Fruit fly (Drosophila melanogaster) whole organism, embryonic: ENCODE measurements around the gene CG7702.

Experiments
- B-H2 ChIP-seq: fragments of 200-800 bp; sonication (Bioruptor generic); optimal IDR thresholded peaks from 2 replicates; lab custom pipeline; 2018; ENCODE audit warnings: missing biosample characterization, mild to moderate bottlenecking, missing genetic modification characterization
- BtbVII ChIP-seq: fragments of 200-800 bp; sonication (Bioruptor generic); optimal IDR thresholded peaks from 3 replicates; lab custom pipeline; 2017; ENCODE audit warnings: missing biosample characterization, mild to moderate bottlenecking, missing genetic modification characterization
- CG10267 ChIP-seq: fragments of 200-800 bp; sonication (Bioruptor generic); optimal IDR thresholded peaks from 2 replicates; lab custom pipeline; 2018; ENCODE audit warnings: missing biosample characterization, mild to moderate bottlenecking, missing genetic modification characterization, moderate library complexity
- CG11723 ChIP-seq: fragments of 200-800 bp; sonication (Bioruptor generic); optimal IDR thresholded peaks from 2 replicates; lab custom pipeline; 2017; ENCODE audit warnings: missing biosample characterization, mild to moderate bottlenecking, missing genetic modification characterization
- CG15479 ChIP-seq: fragments of 200-800 bp; sonication (Bioruptor generic); optimal IDR thresholded peaks from 3 replicates; lab custom pipeline; 2019; ENCODE audit warnings: missing biosample characterization, mild to moderate bottlenecking, missing genetic modification characterization, moderate library complexity
- CG16813 ChIP-seq: fragments of 200-800 bp; sonication (Bioruptor generic); IDR thresholded peaks from 3 replicates; pipeline ENCODE4 v1.3.6; 2022; ENCODE audit warnings: missing biosample characterization, missing genetic modification characterization; ENCODE audit not compliant: partially characterized antibody
- CG16815 ChIP-seq: fragments of 200-800 bp; sonication (Bioruptor generic); optimal IDR thresholded peaks from 3 replicates; lab custom pipeline; 2017; ENCODE audit warnings: missing biosample characterization, mild to moderate bottlenecking, missing genetic modification characterization
- CG17829 ChIP-seq: fragments of 200-800 bp; optimal IDR thresholded peaks from 2 replicates; lab custom pipeline; 2019; ENCODE audit warnings: missing biosample characterization, mild to moderate bottlenecking, missing genetic modification characterization, moderate library complexity
- CG1832 ChIP-seq: fragments of 200-800 bp; sonication (Bioruptor generic); optimal IDR thresholded peaks from 2 replicates; lab custom pipeline; 2017; ENCODE audit warnings: missing biosample characterization, mild to moderate bottlenecking, missing genetic modification characterization, inconsistent platforms
- CG30431 ChIP-seq: fragments of 200-800 bp; sonication (Bioruptor generic); optimal IDR thresholded peaks from 2 replicates; lab custom pipeline; 2017; ENCODE audit warnings: missing biosample characterization, missing genetic modification characterization
- CG31388 ChIP-seq: fragments of 200-800 bp; sonication (Bioruptor generic); optimal IDR thresholded peaks from 2 replicates; lab custom pipeline; 2016; ENCODE audit warnings: missing biosample characterization, missing genetic modification characterization
- CG34422 ChIP-seq: fragments of 200-800 bp; sonication (Bioruptor generic); IDR thresholded peaks from 3 replicates; pipeline ENCODE4 v1.3.6; 2022; ENCODE audit warnings: missing biosample characterization, missing genetic modification characterization
- CG42726 ChIP-seq: fragments of 200-800 bp; sonication (Bioruptor generic); IDR thresholded peaks from 2 replicates; pipeline ENCODE4 v1.3.6; 2022; ENCODE audit warnings: missing biosample characterization, missing genetic modification characterization; ENCODE audit not compliant: partially characterized antibody
- CG4404 ChIP-seq: fragments of 200-800 bp; sonication (Bioruptor generic); IDR thresholded peaks from 2 replicates; pipeline ENCODE4 v1.3.6; 2022; ENCODE audit warnings: missing biosample characterization, missing genetic modification characterization
- CG4730 ChIP-seq: fragments of 200-800 bp; sonication (Bioruptor generic); IDR thresholded peaks from 2 replicates; pipeline ENCODE4 v1.3.6; 2022; ENCODE audit warnings: missing biosample characterization, missing genetic modification characterization
- CG7963 ChIP-seq: fragments of 200-800 bp; sonication (Bioruptor generic); IDR thresholded peaks from 3 replicates; pipeline ENCODE4 v1.3.6; 2022; ENCODE audit warnings: missing biosample characterization, missing genetic modification characterization; ENCODE audit not compliant: partially characterized antibody
- CG7987 ChIP-seq: fragments of 200-800 bp; sonication (Bioruptor generic); optimal IDR thresholded peaks from 2 replicates; lab custom pipeline; 2018; ENCODE audit warnings: missing biosample characterization, mild to moderate bottlenecking, missing genetic modification characterization, moderate library complexity
- CG9437 ChIP-seq: fragments of 200-800 bp; sonication (Bioruptor generic); optimal IDR thresholded peaks from 2 replicates; lab custom pipeline; 2018; ENCODE audit warnings: missing biosample characterization, mild to moderate bottlenecking, missing genetic modification characterization
- Gug ChIP-seq: fragments of 200-800 bp; sonication (Bioruptor generic); IDR thresholded peaks from 4 replicates; pipeline ENCODE4 v1.3.6; 2022; ENCODE audit warnings: missing biosample characterization, missing genetic modification characterization
- HLH4C ChIP-seq: fragments of 200-800 bp; sonication (Bioruptor generic); IDR thresholded peaks from 3 replicates; pipeline ENCODE4 v1.3.6; 2022; ENCODE audit warnings: missing biosample characterization, missing genetic modification characterization; ENCODE audit not compliant: partially characterized antibody
- Jarid2 ChIP-seq: fragments of 200-800 bp; sonication (Bioruptor generic); optimal IDR thresholded peaks from 3 replicates; lab custom pipeline; 2017; ENCODE audit warnings: mild to moderate bottlenecking, missing biosample characterization, missing genetic modification reagents, missing genetic modification characterization
- Mad ChIP-seq: fragments of 200-800 bp; sonication (Bioruptor generic); optimal IDR thresholded peaks from 2 replicates; lab custom pipeline; 2016; ENCODE audit warnings: missing biosample characterization, missing genetic modification characterization
- Neu2 ChIP-seq: fragments of 200-800 bp; sonication (Bioruptor generic); optimal IDR thresholded peaks from 3 replicates; lab custom pipeline; 2016; ENCODE audit warnings: missing biosample characterization, missing genetic modification characterization, borderline replicate concordance
- Ptx1 ChIP-seq: fragments of 200-800 bp; sonication (Bioruptor generic); IDR thresholded peaks from 2 replicates; pipeline ENCODE4 v1.3.6; 2022; ENCODE audit warnings: missing biosample characterization, missing genetic modification characterization
- Sox100B ChIP-seq: fragments of 200-800 bp; sonication (Bioruptor generic); optimal IDR thresholded peaks from 3 replicates; lab custom pipeline; 2018; ENCODE audit warnings: missing biosample characterization, mild to moderate bottlenecking, missing genetic modification characterization
- Sox102F ChIP-seq: fragments of 200-800 bp; sonication (Bioruptor generic); optimal IDR thresholded peaks from 2 replicates; lab custom pipeline; 2018; ENCODE audit warnings: missing biosample characterization, mild to moderate bottlenecking, missing genetic modification characterization, moderate library complexity
- az2 ChIP-seq: fragments of 200-800 bp; sonication (Bioruptor generic); optimal IDR thresholded peaks from 3 replicates; lab custom pipeline; 2016; ENCODE audit warnings: missing biosample characterization, missing genetic modification characterization
- bab2 ChIP-seq: fragments of 200-800 bp; sonication (Bioruptor generic); optimal IDR thresholded peaks from 2 replicates; lab custom pipeline; 2016; ENCODE audit warnings: missing biosample characterization, missing genetic modification characterization
- bbx ChIP-seq: fragments of 200-800 bp; sonication (Bioruptor generic); IDR thresholded peaks from 2 replicates; pipeline ENCODE4 v1.3.6; 2022; ENCODE audit warnings: missing biosample characterization, missing genetic modification characterization; ENCODE audit not compliant: partially characterized antibody
- btn ChIP-seq: fragments of 200-800 bp; sonication (Bioruptor generic); optimal IDR thresholded peaks from 2 replicates; lab custom pipeline; 2016; ENCODE audit warnings: missing biosample characterization, missing genetic modification characterization
- croc ChIP-seq: fragments of 200-800 bp; sonication (Bioruptor generic); conservative IDR thresholded peaks from 3 replicates; pipeline ENCODE4 v1.3.6; 2022; ENCODE audit warnings: missing biosample characterization, missing genetic modification characterization
- dm ChIP-seq: fragments of 200-800 bp; sonication (Bioruptor generic); optimal IDR thresholded peaks from 3 replicates; lab custom pipeline; 2016; ENCODE audit warnings: missing biosample characterization, missing genetic modification characterization
- dysf ChIP-seq: fragments of 200-800 bp; sonication (Bioruptor generic); IDR thresholded peaks from 3 replicates; pipeline ENCODE4 v1.3.6; 2022; ENCODE audit warnings: missing biosample characterization, missing genetic modification characterization
- exex ChIP-seq: fragments of 200-800 bp; sonication (Bioruptor generic); optimal IDR thresholded peaks from 4 replicates; lab custom pipeline; 2018; ENCODE audit warnings: missing biosample characterization, mild to moderate bottlenecking, missing genetic modification characterization, moderate library complexity
- hkb ChIP-seq, 2 experiments: fragments of 200-800 bp in 1 of 2; fragments of >200 bp in 1 of 2; sonication (Bioruptor generic) in 1 of 2; IDR thresholded peaks in 1 of 2; optimal IDR thresholded peaks in 1 of 2; 2 replicates each; pipeline versions ENCODE4 v1.3.6 to Lab custom; 2017 to 2022; ENCODE audit warnings: missing biosample characterization in 1 of 2, missing genetic modification characterization in 1 of 2
- insv ChIP-seq, 2 experiments: fragments of 200-800 bp; sonication (Bioruptor generic); optimal IDR thresholded peaks; 3 replicates each; lab custom pipeline; 2016 to 2018; ENCODE audit warnings: missing biosample characterization in 2 of 2, missing genetic modification characterization in 2 of 2
- inv ChIP-seq: fragments of 200-800 bp; sonication (Bioruptor generic); IDR thresholded peaks from 2 replicates; pipeline ENCODE4 v1.3.6; 2022; ENCODE audit warnings: missing biosample characterization, missing genetic modification characterization; ENCODE audit not compliant: partially characterized antibody
- mld ChIP-seq: fragments of 200-800 bp; sonication (Bioruptor generic); IDR thresholded peaks from 3 replicates; pipeline ENCODE4 v1.3.6; 2022; ENCODE audit warnings: missing biosample characterization, missing genetic modification characterization; ENCODE audit not compliant: partially characterized antibody
- peb ChIP-seq: fragments of 200-800 bp; sonication (Bioruptor generic); IDR thresholded peaks from 2 replicates; pipeline ENCODE4 v1.3.6; 2022; ENCODE audit warnings: missing biosample characterization, missing genetic modification characterization
- pita ChIP-seq: fragments of 200-800 bp; sonication (Bioruptor generic); optimal IDR thresholded peaks from 2 replicates; lab custom pipeline; 2017; ENCODE audit warnings: missing biosample characterization, mild to moderate bottlenecking, missing genetic modification characterization
- pzg ChIP-seq: fragments of 200-800 bp; sonication (Bioruptor generic); optimal IDR thresholded peaks from 3 replicates; lab custom pipeline; 2018; ENCODE audit warnings: missing biosample characterization, mild to moderate bottlenecking, missing genetic modification characterization, moderate library complexity
- sc ChIP-seq, 3 experiments: fragments of >200 bp in 2 of 3; fragments of 200-800 bp in 1 of 3; sonication (Bioruptor generic) in 1 of 3; optimal IDR thresholded peaks; 2 replicates in 2 of 3; 3 replicates in 1 of 3; lab custom pipeline; 2017; ENCODE audit warnings: mild to moderate bottlenecking in 1 of 3, missing biosample characterization in 1 of 3, missing genetic modification characterization in 1 of 3, missing genetic modification reagents in 1 of 3
- sens ChIP-seq: fragments of 200-800 bp; sonication (Bioruptor generic); peaks from one replicate; lab custom pipeline; 2016; ENCODE audit warnings: missing biosample characterization, missing genetic modification characterization
- tio ChIP-seq: fragments of 200-800 bp; sonication (Bioruptor generic); optimal IDR thresholded peaks from 2 replicates; lab custom pipeline; 2017; ENCODE audit warnings: missing biosample characterization, missing genetic modification characterization, inconsistent platforms
- toy ChIP-seq: fragments of 200-800 bp; sonication (Bioruptor generic); IDR thresholded peaks from 2 replicates; pipeline ENCODE4 v1.3.6; 2022; ENCODE audit warnings: missing biosample characterization, missing genetic modification characterization
- trem ChIP-seq: fragments of 200-800 bp; optimal IDR thresholded peaks from 3 replicates; lab custom pipeline; 2019; ENCODE audit warnings: missing biosample characterization, mild to moderate bottlenecking, missing genetic modification characterization, moderate library complexity
- tup ChIP-seq: fragments of 200-800 bp; sonication (Bioruptor generic); optimal IDR thresholded peaks from 2 replicates; lab custom pipeline; 2016; ENCODE audit warnings: missing biosample characterization, mild to moderate bottlenecking, missing genetic modification characterization, moderate library complexity
- usp ChIP-seq: fragments of >200 bp; optimal IDR thresholded peaks from 2 replicates; lab custom pipeline; 2017; ENCODE audit warnings: missing biosample characterization, missing genetic modification characterization

CG7702 gene

DNA sequence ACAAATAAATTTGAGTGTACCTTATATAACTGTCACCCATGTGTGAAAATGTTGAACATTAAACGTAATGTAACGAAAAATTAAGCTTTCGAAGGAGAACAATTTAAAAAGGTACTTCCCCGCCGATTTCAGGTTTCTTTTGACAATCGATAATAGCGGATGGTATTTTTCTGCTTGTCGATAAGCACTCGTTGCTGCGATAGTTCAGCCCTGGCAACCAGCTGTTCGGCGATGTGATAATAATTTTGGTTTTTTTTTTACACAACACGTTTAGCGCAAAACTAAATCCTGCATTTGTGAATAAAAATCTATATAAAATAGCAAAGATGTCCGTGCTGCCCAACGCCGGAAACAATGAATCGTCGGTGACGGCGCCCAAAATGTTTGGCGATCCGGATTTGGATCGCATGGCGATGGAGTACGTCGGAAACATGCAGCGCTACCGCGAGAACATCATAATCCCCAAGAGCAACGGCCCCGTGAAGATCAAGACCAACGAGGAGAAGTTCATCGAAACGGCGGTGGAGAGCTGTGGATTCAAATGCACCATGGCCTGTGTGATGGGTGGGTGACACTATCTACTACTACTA is 1.4 kb upstream of the CG7702 start, which contains the start of gene CG31229 (continued):
- no peak; the same call in 2 of the 3 replicates for TF ChIP-seq CG34422 (GFP tag; lab: Robert Waterston, UW)
- no peak for TF ChIP-seq CG4404 (GFP tag; lab: Robert Waterston, UW)
- no peak for TF ChIP-seq CG31388 (GFP tag; lab: Kevin White, UChicago)
- TF ChIP-seq pzg (GFP tag; lab: Kevin White, UChicago) = peak; percentile 65
- peak; percentile 72 for TF ChIP-seq sens (GFP tag; lab: Kevin White, UChicago)
- no peak for TF ChIP-seq sc (optimal IDR thresholded peaks at IDR 0.05; lab: Kevin White, UChicago)
- TF ChIP-seq sc (GFP tag; optimal IDR thresholded peaks at IDR 0.05; lab: Kevin White, UChicago) = no peak
- TF ChIP-seq pita = no peak
- TF ChIP-seq dysf (GFP tag; lab: Robert Waterston, UW) = no peak
- no peak for TF ChIP-seq BtbVII
- no peak for TF ChIP-seq hkb (optimal IDR thresholded peaks at IDR 0.05; lab: Kevin White, UChicago)
- 0 out of 2 replicates have a peak, but pooled peaks have one; percentile 13 for TF ChIP-seq hkb (GFP tag; IDR thresholded peaks at IDR 0.05; lab: Robert Waterston, UW)
- TF ChIP-seq CG10267 (tag; lab: Kevin White, UChicago) = peak; percentile 8
- no peak for TF ChIP-seq tio (GFP tag; lab: Kevin White, UChicago)
- TF ChIP-seq CG15479 (GFP tag; lab: Kevin White, UChicago) = no peak
- no peak for TF ChIP-seq CG42726
- no peak for TF ChIP-seq Sox102F (GFP tag; lab: Kevin White, UChicago)
- peak; percentile 27; the same call in 1 of the 2 replicates for TF ChIP-seq bbx (GFP tag; lab: Robert Waterston, UW)
- TF ChIP-seq insv (GFP tag; optimal IDR thresholded peaks at IDR 0.05; lab: Kevin White, UChicago) = no peak
- no peak for TF ChIP-seq Ptx1 (GFP tag; lab: Robert Waterston, UW)
- no peak for TF ChIP-seq croc (GFP tag; lab: Robert Waterston, UW)
- TF ChIP-seq CG30431 (GFP tag; lab: Kevin White, UChicago) = no peak
- TF ChIP-seq usp (GFP tag; lab: Kevin White, UChicago) = no peak
- no peak for TF ChIP-seq Jarid2 (GFP tag; lab: Kevin White, UChicago)
- TF ChIP-seq B-H2 (GFP tag; lab: Kevin White, UChicago) = no peak
- TF ChIP-seq CG17829 (tag; lab: Kevin White, UChicago) = no peak
- TF ChIP-seq CG1832 (GFP tag; lab: Kevin White, UChicago) = no peak
- TF ChIP-seq dm (GFP tag; lab: Kevin White, UChicago) = peak; percentile 33
- no peak for TF ChIP-seq az2 (GFP tag; lab: Kevin White, UChicago)
- no peak for TF ChIP-seq Gug (GFP tag; lab: Robert Waterston, UW)
- no peak for TF ChIP-seq CG7987 (GFP tag; lab: Kevin White, UChicago)
- TF ChIP-seq btn = no peak
- no peak for TF ChIP-seq exex (tag; lab: Kevin White, UChicago)
- TF ChIP-seq trem (tag; lab: Kevin White, UChicago) = peak; percentile 6
- TF ChIP-seq CG16815 (GFP tag; lab: Kevin White, UChicago) = no peak
- no peak for TF ChIP-seq Mad (GFP tag; lab: Kevin White, UChicago)
- no peak for TF ChIP-seq CG4730
- no peak for TF ChIP-seq Sox100B (GFP tag; lab: Kevin White, UChicago)
- no peak for TF ChIP-seq peb (GFP tag; lab: Robert Waterston, UW)
- TF ChIP-seq HLH4C (GFP tag; lab: Robert Waterston, UW) = peak; percentile 56; the same call in 1 of the 3 replicates
- no peak for TF ChIP-seq toy (GFP tag; lab: Robert Waterston, UW)
- no peak for TF ChIP-seq CG11723
- no peak for TF ChIP-seq Neu2 (GFP tag; lab: Kevin White, UChicago)
- TF ChIP-seq CG9437 (GFP tag; lab: Kevin White, UChicago) = no peak
- peak; percentile 43; the same call in 2 of the 3 replicates for TF ChIP-seq CG16813 (GFP tag; lab: Robert Waterston, UW)
- peak; percentile 24; the same call in 1 of the 2 replicates for TF ChIP-seq inv
- 0 out of 3 replicates have a peak, but pooled peaks have one; percentile 39 for TF ChIP-seq mld (GFP tag; lab: Robert Waterston, UW)
- TF ChIP-seq CG7963 (GFP tag; lab: Robert Waterston, UW) = no peak
- TF ChIP-seq tup (GFP tag; lab: Kevin White, UChicago) = no peak
- no peak for TF ChIP-seq bab2 (GFP tag; lab: Kevin White, UChicago)
